Worm (Caenorhabditis elegans) whole organism, L3 larva: ENCODE measurements around the gene mop-25.1.

Source experiments
- ceh-28 ChIP-seq: fragments of 150-350 bp; optimal IDR thresholded peaks from 2 replicates; lab custom pipeline; 2014; ENCODE audit warnings: missing biosample characterization, missing genetic modification reagents, missing genetic modification characterization
- daf-12 ChIP-seq: fragments of 150-350 bp; optimal IDR thresholded peaks from 2 replicates; lab custom pipeline; 2014; ENCODE audit warnings: missing biosample characterization, missing genetic modification reagents, missing genetic modification characterization
- fkh-10 ChIP-seq: sonication (generic microtip); optimal IDR thresholded peaks from 2 replicates; lab custom pipeline; 2017; ENCODE audit warnings: missing biosample characterization, missing genetic modification reagents, missing genetic modification characterization
- fos-1 ChIP-seq: fragments of 150-350 bp; optimal IDR thresholded peaks from 2 replicates; lab custom pipeline; 2014; ENCODE audit warnings: missing biosample characterization, missing genetic modification characterization
- lsy-12 ChIP-seq: sonication (generic microtip); optimal IDR thresholded peaks from 2 replicates; lab custom pipeline; 2016; ENCODE audit warnings: mild to moderate bottlenecking, missing genetic modification characterization, missing compliant biosample characterization
- nhr-11 ChIP-seq: fragments of 150-350 bp; optimal IDR thresholded peaks from 2 replicates; lab custom pipeline; 2014; ENCODE audit warnings: missing biosample characterization, missing genetic modification characterization
- nhr-12 ChIP-seq: fragments of 150-350 bp; optimal IDR thresholded peaks from 2 replicates; lab custom pipeline; 2014; ENCODE audit warnings: missing biosample characterization, missing genetic modification characterization
- nhr-28 ChIP-seq: fragments of 150-350 bp; optimal IDR thresholded peaks from 2 replicates; lab custom pipeline; 2014; ENCODE audit warnings: missing biosample characterization, missing genetic modification characterization
- unc-39 ChIP-seq: sonication (generic microtip); optimal IDR thresholded peaks from 4 replicates; lab custom pipeline; 2017; ENCODE audit warnings: missing biosample characterization, missing genetic modification characterization
- zag-1 ChIP-seq: fragments of 150-350 bp; optimal IDR thresholded peaks from 2 replicates; lab custom pipeline; 2014; ENCODE audit warnings: missing biosample characterization, missing genetic modification characterization

- TF ChIP-seq fos-1 (tag; lab: Kevin White, UChicago): no peak
- no peak for TF ChIP-seq nhr-12
- no peak for TF ChIP-seq ceh-28 (tag; lab: Kevin White, UChicago)
- no peak for TF ChIP-seq fkh-10 (GFP tag; lab: Kevin White, UChicago)
- TF ChIP-seq zag-1 (tag; lab: Kevin White, UChicago): no peak
- TF ChIP-seq nhr-11 (tag; lab: Kevin White, UChicago): no peak
- TF ChIP-seq unc-39 (tag; lab: Kevin White, UChicago): no peak
- no peak for TF ChIP-seq daf-12
- no peak for TF ChIP-seq lsy-12 (tag; lab: Kevin White, UChicago)
- no peak for TF ChIP-seq nhr-28
These were observed 41.2 kb upstream of the mop-25.1 start for ce11 chrX:3970786-3971185.
